Fruit fly (Drosophila melanogaster): Measurements from ENCODE around the gene kuk.

kuk gene

DNA sequence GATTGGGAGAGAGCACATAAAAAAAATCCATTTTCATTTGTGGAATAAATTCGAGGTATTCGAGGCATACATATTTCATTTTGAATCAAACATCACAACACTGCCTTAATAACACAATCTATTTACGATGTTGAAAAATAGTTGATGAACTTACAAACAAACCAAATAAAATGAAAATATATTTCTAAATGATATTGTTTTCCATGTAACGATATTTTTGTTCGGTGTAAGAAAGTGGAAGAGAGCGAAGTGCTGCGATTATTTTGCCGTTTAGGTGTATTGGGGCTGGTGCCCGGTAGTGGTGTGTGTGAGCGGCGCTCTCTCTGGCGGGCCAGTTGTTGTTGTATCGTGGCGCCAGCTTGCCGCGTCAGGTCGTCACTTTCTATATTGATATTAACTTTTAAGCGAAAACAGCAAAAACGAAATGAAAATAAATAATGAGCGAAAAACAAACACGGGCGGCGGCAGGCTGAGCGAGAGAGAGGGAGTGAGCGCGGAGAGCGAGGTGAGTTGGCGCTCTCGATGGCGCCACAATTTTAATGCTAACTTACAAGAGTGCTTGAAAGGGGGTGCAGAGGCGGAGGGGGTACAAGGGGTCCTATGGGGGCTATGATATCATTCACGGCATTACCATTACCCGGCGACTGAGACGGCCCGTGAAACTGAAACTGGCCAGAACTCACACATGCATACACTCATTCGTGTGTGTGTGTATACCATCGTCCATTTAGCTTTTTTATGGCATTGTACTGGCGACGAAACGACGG is 14.8 kb upstream of the kuk start (continued):
- TF ChIP-seq Dek (tag; optimal IDR thresholded peaks at IDR 0.05) (peak; percentile 85), kni (GFP tag; optimal IDR thresholded peaks at IDR 0.05) (peak; percentile 98), p53 (GFP tag; optimal IDR thresholded peaks at IDR 0.05) (no peak), ash1 (GFP tag; optimal IDR thresholded peaks at IDR 0.05) (peak; percentile 70), zfh2 (GFP tag; optimal IDR thresholded peaks at IDR 0.05) (peak; percentile 92), Hand (GFP tag; optimal IDR thresholded peaks at IDR 0.05) (peak; percentile 93), CG14710 (tag; optimal IDR thresholded peaks at IDR 0.05) (peak; percentile 91), CG33213 (GFP tag; optimal IDR thresholded peaks at IDR 0.05) (peak; percentile 74), CG13287 (GFP tag; IDR thresholded peaks at IDR 0.05; ENCODE audit: partially characterized antibody) (0 out of 2 replicates have a peak, but pooled peaks have one; percentile 34), pfk (GFP tag; optimal IDR thresholded peaks at IDR 0.05) (peak; percentile 70), CG11504 (tag; optimal IDR thresholded peaks at IDR 0.05) (peak; percentile 95), sens (GFP tag) (peak; percentile 99), Ada2b (GFP tag; IDR thresholded peaks at IDR 0.05) (peak; percentile 89), dysf (GFP tag; IDR thresholded peaks at IDR 0.05) (peak; percentile 92), run (tag; optimal IDR thresholded peaks at IDR 0.05) (peak; percentile 93), BEAF-32 (GFP tag; optimal IDR thresholded peaks at IDR 0.05) (no peak), eyg (GFP tag; optimal IDR thresholded peaks at IDR 0.05) (peak; percentile 70), CG7556 (GFP tag; optimal IDR thresholded peaks at IDR 0.05) (peak; percentile 97), psq (GFP tag; optimal IDR thresholded peaks at IDR 0.05) (peak; percentile 79), CG17802 (tag; optimal IDR thresholded peaks at IDR 0.05) (peak; percentile 81), esg (GFP tag; conservative IDR thresholded peaks at IDR 0.05) (peak; percentile 89), Nf-YB (GFP tag; optimal IDR thresholded peaks at IDR 0.05) (peak; percentile 83), trh (GFP tag; optimal IDR thresholded peaks at IDR 0.05) (peak; percentile 58), ci (GFP tag; IDR thresholded peaks at IDR 0.05) (peak; percentile 90), slbo (GFP tag; IDR thresholded peaks at IDR 0.05) (peak; percentile 88), Mrtf (GFP tag; IDR thresholded peaks at IDR 0.05) (peak; percentile 77), CG10543 (GFP tag; optimal IDR thresholded peaks at IDR 0.05) (peak; percentile 97), lilli (GFP tag; optimal IDR thresholded peaks at IDR 0.05) (peak; percentile 97), CG11085 (GFP tag; IDR thresholded peaks at IDR 0.05) (peak; percentile 45), gt (GFP tag; IDR thresholded peaks at IDR 0.05) (0 out of 2 replicates have a peak, but pooled peaks have one; percentile 46), Poxn (GFP tag; IDR thresholded peaks at IDR 0.05) (peak; percentile 61), CG5953 (GFP tag; IDR thresholded peaks at IDR 0.05) (peak; percentile 56), Ssrp (tag; optimal IDR thresholded peaks at IDR 0.05) (peak; percentile 91), MESR4 (GFP tag; optimal IDR thresholded peaks at IDR 0.05) (peak; percentile 38), sob (GFP tag; IDR thresholded peaks at IDR 0.05) (peak; percentile 83), CG8765 (GFP tag; IDR thresholded peaks at IDR 0.05) (peak; percentile 55; the same call in 1 of the 2 replicates), BtbVII (GFP tag; optimal IDR thresholded peaks at IDR 0.05) (peak; percentile 91), Med (GFP tag) (peak; percentile 98), ro (GFP tag; IDR thresholded peaks at IDR 0.05) (0 out of 2 replicates have a peak, but pooled peaks have one; percentile 12), CHES-1-like (GFP tag; optimal IDR thresholded peaks at IDR 0.05) (peak; percentile 90), hth (optimal IDR thresholded peaks at IDR 0.05) (no peak), CG5245 (GFP tag; optimal IDR thresholded peaks at IDR 0.05) (peak; percentile 86), ATbp (GFP tag; optimal IDR thresholded peaks at IDR 0.05) (peak; percentile 93), MBD-R2 (GFP tag; IDR thresholded peaks at IDR 0.05) (peak; percentile 50; the same call in 1 of the 2 replicates), Bdp1 (GFP tag; optimal IDR thresholded peaks at IDR 0.05) (peak; percentile 79), aop (GFP tag; IDR thresholded peaks at IDR 0.05) (no peak), CG17568 (GFP tag; optimal IDR thresholded peaks at IDR 0.05) (peak; percentile 86), CG13894 (tag; optimal IDR thresholded peaks at IDR 0.05) (peak; percentile 78), CG42726 (GFP tag; IDR thresholded peaks at IDR 0.05; ENCODE audit: partially characterized antibody) (no peak)

All from whole organism, embryonic.